Fruit fly (Drosophila melanogaster): ENCODE measurements around the gene CG32277.

DNA sequence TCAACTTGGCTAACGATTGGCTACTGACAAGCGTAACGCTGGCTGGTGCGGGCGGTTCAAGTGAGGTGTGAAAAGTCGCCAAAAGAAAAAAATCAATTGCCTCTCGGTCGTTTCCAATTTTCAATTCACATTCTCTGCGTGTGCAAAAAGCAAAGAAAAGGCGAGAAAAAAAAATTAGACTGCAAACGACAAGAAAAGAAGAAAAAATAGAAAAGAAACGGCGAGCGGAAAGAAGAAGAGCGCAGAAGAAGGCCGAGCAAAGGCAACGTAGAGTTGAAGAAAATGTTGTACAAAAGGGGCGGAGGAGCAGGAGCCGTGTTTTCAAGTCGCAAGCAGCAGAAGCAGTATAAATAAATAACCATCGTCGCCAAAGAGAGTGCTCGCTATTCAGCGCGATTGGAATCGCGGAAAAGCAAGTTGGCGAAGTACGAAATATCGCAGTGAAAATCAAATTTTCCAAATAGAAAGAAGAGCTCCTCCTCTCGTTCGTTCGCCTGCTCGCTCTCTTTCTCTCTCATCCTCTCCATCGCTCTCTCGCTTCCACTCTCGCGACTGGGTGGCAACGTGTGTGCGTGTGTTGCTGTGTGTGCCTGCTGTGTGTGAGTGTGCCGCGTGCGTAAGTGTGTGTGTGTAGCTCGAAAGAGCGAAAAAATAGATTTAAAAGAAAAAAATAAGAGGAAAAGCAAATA lies 20.7 kb upstream of the CG32277 start:
- TF ChIP-seq odd (GFP tag; optimal IDR thresholded peaks at IDR 0.05) (no peak), CG7987 (GFP tag; optimal IDR thresholded peaks at IDR 0.05) (peak; percentile 54), PHDP (tag; optimal IDR thresholded peaks at IDR 0.05) (no peak), slou (GFP tag; optimal IDR thresholded peaks at IDR 0.05) (no peak), CG11085 (GFP tag; IDR thresholded peaks at IDR 0.05) (no peak), shn (GFP tag; optimal IDR thresholded peaks at IDR 0.05) (no peak), sob (GFP tag; IDR thresholded peaks at IDR 0.05) (peak; percentile 20; the same call in 1 of the 2 replicates), fru (optimal IDR thresholded peaks at IDR 0.05) (no peak), Mad (GFP tag; optimal IDR thresholded peaks at IDR 0.05) (no peak)

Data from whole organism, embryonic.